Fruit fly (Drosophila melanogaster) whole organism, embryonic: ENCODE data around the gene AnxB9.

ENCODE experiments used
- Aef1 ChIP-seq: fragments of 200-800 bp; sonication (Bioruptor generic); IDR thresholded peaks from 3 replicates; pipeline ENCODE4 v1.3.6; 2022; ENCODE audit warnings: missing biosample characterization, missing genetic modification characterization
- Atf3 ChIP-seq: fragments of 200-800 bp; sonication (Bioruptor generic); optimal IDR thresholded peaks from 3 replicates; lab custom pipeline; 2016; ENCODE audit warnings: missing biosample characterization, missing genetic modification characterization
- Atf6 ChIP-seq: fragments of 200-800 bp; sonication (Bioruptor generic); IDR thresholded peaks from 2 replicates; pipeline ENCODE4 v1.3.6; 2022; ENCODE audit warnings: missing biosample characterization, missing genetic modification characterization
- B-H1 ChIP-seq: fragments of 200-800 bp; sonication (Bioruptor generic); IDR thresholded peaks from 3 replicates; pipeline ENCODE4 v1.3.6; 2022; ENCODE audit warnings: missing biosample characterization, missing genetic modification characterization
- CG11247 ChIP-seq: fragments of 200-800 bp; sonication (Bioruptor generic); IDR thresholded peaks from 2 replicates; pipeline ENCODE4 v1.3.6; 2022; ENCODE audit warnings: missing biosample characterization, missing genetic modification characterization
- CG12155 ChIP-seq: fragments of 200-800 bp; sonication (Bioruptor generic); optimal IDR thresholded peaks from 3 replicates; lab custom pipeline; 2016; ENCODE audit warnings: missing biosample characterization, missing genetic modification characterization
- CG13287 ChIP-seq: fragments of 200-800 bp; sonication (Bioruptor generic); IDR thresholded peaks from 2 replicates; pipeline ENCODE4 v1.3.6; 2022; ENCODE audit warnings: missing biosample characterization, missing genetic modification characterization; ENCODE audit not compliant: partially characterized antibody
- CG14860 ChIP-seq: fragments of 200-800 bp; sonication (Bioruptor generic); IDR thresholded peaks from 3 replicates; pipeline ENCODE4 v1.3.6; 2022; ENCODE audit warnings: missing biosample characterization, missing genetic modification characterization; ENCODE audit not compliant: partially characterized antibody
- CG1603 ChIP-seq: fragments of 200-800 bp; sonication (Bioruptor generic); optimal IDR thresholded peaks from 2 replicates; lab custom pipeline; 2019; ENCODE audit warnings: missing biosample characterization, mild to moderate bottlenecking, missing genetic modification characterization, moderate library complexity
- CG1647 ChIP-seq: fragments of 200-800 bp; sonication (Bioruptor generic); optimal IDR thresholded peaks from 3 replicates; lab custom pipeline; 2016; ENCODE audit warnings: missing biosample characterization, missing genetic modification characterization
- CG2199 ChIP-seq: fragments of 200-800 bp; sonication (Bioruptor generic); IDR thresholded peaks from 3 replicates; pipeline ENCODE4 v1.3.6; 2022; ENCODE audit warnings: missing biosample characterization, missing genetic modification characterization
- CG30403 ChIP-seq: fragments of 200-800 bp; sonication (Bioruptor generic); optimal IDR thresholded peaks from 3 replicates; lab custom pipeline; 2016; ENCODE audit warnings: missing biosample characterization, missing genetic modification characterization
- CG31441 ChIP-seq: fragments of 200-800 bp; sonication (Bioruptor generic); IDR thresholded peaks from 2 replicates; pipeline ENCODE4 v1.3.6; 2022; ENCODE audit warnings: missing biosample characterization, missing genetic modification characterization
- CG34224 ChIP-seq: fragments of 200-800 bp; sonication (Bioruptor generic); IDR thresholded peaks from 3 replicates; pipeline ENCODE4 v1.3.6; 2022; ENCODE audit warnings: missing biosample characterization, missing genetic modification characterization; ENCODE audit not compliant: partially characterized antibody
- CG4424 ChIP-seq: fragments of 200-800 bp; sonication (Bioruptor generic); optimal IDR thresholded peaks from 3 replicates; lab custom pipeline; 2016; ENCODE audit warnings: missing biosample characterization, missing genetic modification characterization
- CG4854 ChIP-seq: fragments of 200-800 bp; sonication (Bioruptor generic); optimal IDR thresholded peaks from 2 replicates; lab custom pipeline; 2016; ENCODE audit warnings: missing biosample characterization, missing genetic modification characterization, inconsistent platforms
- CG8290 ChIP-seq, 3 experiments: fragments of 200-800 bp; sonication (Bioruptor generic); optimal IDR thresholded peaks; 2 replicates each; lab custom pipeline; 2016 to 2019; ENCODE audit warnings: missing biosample characterization in 3 of 3, missing genetic modification characterization in 3 of 3, mild to moderate bottlenecking in 2 of 3, moderate library complexity in 1 of 3
- CG8388 ChIP-seq: fragments of 200-800 bp; sonication (Bioruptor generic); optimal IDR thresholded peaks from 2 replicates; lab custom pipeline; 2019; ENCODE audit warnings: missing biosample characterization, mild to moderate bottlenecking, missing genetic modification characterization, moderate library complexity
- CG8924 ChIP-seq: fragments of 200-800 bp; optimal IDR thresholded peaks from 3 replicates; lab custom pipeline; 2019; ENCODE audit warnings: missing biosample characterization, mild to moderate bottlenecking, missing genetic modification characterization, moderate library complexity
- CG9727 ChIP-seq: fragments of 200-800 bp; sonication (Bioruptor generic); optimal IDR thresholded peaks from 3 replicates; lab custom pipeline; 2017; ENCODE audit warnings: missing biosample characterization, mild to moderate bottlenecking, missing genetic modification characterization
- CoRest ChIP-seq: fragments of 200-800 bp; sonication (Bioruptor generic); optimal IDR thresholded peaks from 3 replicates; lab custom pipeline; 2018; ENCODE audit warnings: missing biosample characterization, mild to moderate bottlenecking, missing genetic modification characterization, moderate library complexity
- Dek ChIP-seq: fragments of 200-800 bp; sonication (Bioruptor generic); optimal IDR thresholded peaks from 3 replicates; lab custom pipeline; 2019; ENCODE audit warnings: missing biosample characterization, mild to moderate bottlenecking, missing genetic modification characterization, moderate library complexity
- Dll ChIP-seq: fragments of 200-800 bp; sonication (Bioruptor generic); IDR thresholded peaks from 4 replicates; pipeline ENCODE4 v1.3.6; 2022; ENCODE audit warnings: missing biosample characterization, missing genetic modification characterization; ENCODE audit not compliant: partially characterized antibody
- Dp ChIP-seq: fragments of 200-800 bp; sonication (Bioruptor generic); optimal IDR thresholded peaks from 2 replicates; lab custom pipeline; 2018; ENCODE audit warnings: missing biosample characterization, mild to moderate bottlenecking, missing genetic modification characterization, moderate library complexity
- Dref ChIP-seq: fragments of 200-800 bp; sonication (Bioruptor generic); IDR thresholded peaks from 2 replicates; pipeline ENCODE4 v1.3.6; 2022; ENCODE audit warnings: missing biosample characterization, missing genetic modification characterization
- E2f1 ChIP-seq: fragments of 200-800 bp; sonication (Bioruptor generic); IDR thresholded peaks from 2 replicates; pipeline ENCODE4 v1.3.6; 2022; ENCODE audit warnings: missing biosample characterization, missing genetic modification characterization
- E2f2 ChIP-seq: fragments of 200-800 bp; sonication (Bioruptor generic); IDR thresholded peaks from 2 replicates; pipeline ENCODE4 v1.3.6; 2022; ENCODE audit warnings: missing biosample characterization, missing genetic modification characterization
- Ets65A ChIP-seq: fragments of 200-800 bp; sonication (Bioruptor generic); peaks from one replicate; lab custom pipeline; 2016; ENCODE audit warnings: missing biosample characterization, missing genetic modification characterization
- Fer3 ChIP-seq: fragments of 200-800 bp; sonication (Bioruptor generic); optimal IDR thresholded peaks from 2 replicates; lab custom pipeline; 2018; ENCODE audit warnings: missing biosample characterization, mild to moderate bottlenecking, missing genetic modification characterization, moderate library complexity
- HLH3B ChIP-seq: fragments of 200-800 bp; sonication (Bioruptor generic); IDR thresholded peaks from 2 replicates; pipeline ENCODE4 v1.3.6; 2022; ENCODE audit warnings: missing biosample characterization, missing genetic modification characterization
- HLH54F ChIP-seq: fragments of 200-800 bp; sonication (Bioruptor generic); optimal IDR thresholded peaks from 3 replicates; lab custom pipeline; 2016; ENCODE audit warnings: missing biosample characterization, missing genetic modification characterization
- MBD-R2 ChIP-seq: fragments of 200-800 bp; sonication (Bioruptor generic); IDR thresholded peaks from 2 replicates; pipeline ENCODE4 v1.3.6; 2022; ENCODE audit warnings: missing biosample characterization, missing genetic modification characterization
- Ssrp ChIP-seq: fragments of 200-800 bp; sonication (Bioruptor generic); optimal IDR thresholded peaks from 2 replicates; lab custom pipeline; 2018; ENCODE audit warnings: missing biosample characterization, mild to moderate bottlenecking, missing genetic modification characterization, moderate library complexity
- ac ChIP-seq: fragments of 200-800 bp; sonication (Bioruptor generic); optimal IDR thresholded peaks from 3 replicates; lab custom pipeline; 2017; ENCODE audit warnings: missing biosample characterization, mild to moderate bottlenecking, missing genetic modification characterization
- chn ChIP-seq: fragments of 200-800 bp; sonication (Bioruptor generic); optimal IDR thresholded peaks from 2 replicates; lab custom pipeline; 2016; ENCODE audit warnings: missing biosample characterization, missing genetic modification characterization
- crp ChIP-seq, 2 experiments: fragments of 200-800 bp; sonication (Bioruptor generic); optimal IDR thresholded peaks; 2 replicates in 1 of 2; 3 replicates in 1 of 2; lab custom pipeline; 2017; ENCODE audit warnings: missing biosample characterization in 2 of 2, missing genetic modification characterization in 2 of 2, mild to moderate bottlenecking in 1 of 2, moderate library complexity in 1 of 2
- danr ChIP-seq: fragments of 200-800 bp; sonication (Bioruptor generic); IDR thresholded peaks from 2 replicates; pipeline ENCODE4 v1.3.6; 2022; ENCODE audit warnings: missing biosample characterization, missing genetic modification characterization
- esg ChIP-seq: fragments of 200-800 bp; sonication (Bioruptor generic); conservative IDR thresholded peaks from 2 replicates; pipeline ENCODE4 v1.3.6; 2022; ENCODE audit warnings: missing biosample characterization, missing genetic modification characterization
- ewg ChIP-seq: fragments of 200-800 bp; sonication (Bioruptor generic); optimal IDR thresholded peaks from 3 replicates; lab custom pipeline; 2017; ENCODE audit warnings: mild to moderate bottlenecking, missing biosample characterization, missing genetic modification reagents, missing genetic modification characterization
- lola ChIP-seq, 3 experiments: fragments of >200 bp in 2 of 3; fragments of 200-800 bp in 1 of 3; sonication (Bioruptor generic) in 1 of 3; optimal IDR thresholded peaks; 2 replicates each; lab custom pipeline; 2017 to 2019; ENCODE audit warnings: missing biosample characterization in 3 of 3, missing genetic modification characterization in 3 of 3, mild to moderate bottlenecking in 1 of 3, moderate library complexity in 1 of 3
- mam ChIP-seq: fragments of 200-800 bp; sonication (Bioruptor generic); optimal IDR thresholded peaks from 3 replicates; lab custom pipeline; 2016; ENCODE audit warnings: missing biosample characterization, missing genetic modification characterization
- row ChIP-seq: fragments of 200-800 bp; sonication (Bioruptor generic); IDR thresholded peaks from 3 replicates; pipeline ENCODE4 v1.3.6; 2022; ENCODE audit warnings: missing biosample characterization, missing genetic modification characterization
- shn ChIP-seq: fragments of 200-800 bp; sonication (Bioruptor generic); optimal IDR thresholded peaks from 3 replicates; lab custom pipeline; 2016; ENCODE audit warnings: missing biosample characterization, missing genetic modification characterization
- slp2 ChIP-seq: fragments of 200-800 bp; sonication (Bioruptor generic); optimal IDR thresholded peaks from 2 replicates; lab custom pipeline; 2016; ENCODE audit warnings: missing biosample characterization, missing genetic modification characterization
- so ChIP-seq: fragments of 200-800 bp; sonication (Bioruptor generic); IDR thresholded peaks from 3 replicates; pipeline ENCODE4 v1.3.6; 2022; ENCODE audit warnings: missing biosample characterization, missing genetic modification characterization
- ssp ChIP-seq: fragments of 200-800 bp; sonication (Bioruptor generic); IDR thresholded peaks from 2 replicates; pipeline ENCODE4 v1.3.6; 2022; ENCODE audit warnings: missing biosample characterization, missing genetic modification characterization
- stc ChIP-seq: fragments of 200-800 bp; sonication (Bioruptor generic); IDR thresholded peaks from 2 replicates; pipeline ENCODE4 v1.3.6; 2022; ENCODE audit warnings: missing biosample characterization, missing genetic modification characterization
- yki ChIP-seq: fragments of >200 bp; optimal IDR thresholded peaks from 3 replicates; lab custom pipeline; 2018

The AnxB9 gene

dm6 chr3R:21101453-21102214 lies 36.6 kb downstream of the AnxB9 start, which contains the start of the genes CG7044 and Tbc1d22 (continued):
- TF ChIP-seq Dll: peak; percentile 50; the same call in 1 of the 4 replicates
- TF ChIP-seq esg (GFP tag; lab: Robert Waterston, UW): no peak
- peak; percentile 83 for TF ChIP-seq CG30403 (GFP tag; lab: Kevin White, UChicago)
- TF ChIP-seq CG13287: 0 out of 2 replicates have a peak, but pooled peaks have one; percentile 7
- TF ChIP-seq B-H1 (GFP tag; lab: Robert Waterston, UW): no peak
- no peak for TF ChIP-seq so
- peak; percentile 48 for TF ChIP-seq mam
- no peak for TF ChIP-seq CG1603 (tag; lab: Kevin White, UChicago)
- TF ChIP-seq Ets65A: peak; percentile 60
- TF ChIP-seq CG8924: peak; percentile 53
- no peak for TF ChIP-seq Atf6 (GFP tag; lab: Robert Waterston, UW)
- TF ChIP-seq HLH54F (GFP tag; lab: Kevin White, UChicago): peak; percentile 64
- TF ChIP-seq ac (GFP tag; lab: Kevin White, UChicago): no peak
- 0 out of 3 replicates have a peak, but pooled peaks have one; percentile 23 for TF ChIP-seq Aef1
- no peak for TF ChIP-seq CG1647
- TF ChIP-seq E2f1 (GFP tag; lab: Robert Waterston, UW): peak; percentile 30; the same call in 1 of the 2 replicates
- peak; percentile 27; the same call in 1 of the 2 replicates for TF ChIP-seq E2f2
- TF ChIP-seq Dref: no peak; the same call in 1 of the 2 replicates
- TF ChIP-seq CG8290 (GFP tag; optimal IDR thresholded peaks at IDR 0.05; lab: Kevin White, UChicago): peak; percentile 52
- TF ChIP-seq CG8290 (tag; optimal IDR thresholded peaks at IDR 0.05; lab: Kevin White, UChicago): peak in 1 of 2 experiments; percentile 47
- peak; percentile 47; the same call in 1 of the 3 replicates for TF ChIP-seq CG14860 (GFP tag; lab: Robert Waterston, UW)
- peak; percentile 46 for TF ChIP-seq slp2 (GFP tag; lab: Kevin White, UChicago)
- peak; percentile 26 for TF ChIP-seq Fer3 (tag; lab: Kevin White, UChicago)
- 0 out of 3 replicates have a peak, but pooled peaks have one; percentile 34 for TF ChIP-seq CG2199
- TF ChIP-seq yki (lab: Kevin White, UChicago): no peak
- TF ChIP-seq CG9727: peak; percentile 64
- no peak for TF ChIP-seq CG4854
- peak; percentile 54 for TF ChIP-seq Ssrp
- TF ChIP-seq MBD-R2: peak; percentile 63
- TF ChIP-seq CG31441 (GFP tag; lab: Robert Waterston, UW): peak; percentile 78
- TF ChIP-seq shn (GFP tag; lab: Kevin White, UChicago): peak; percentile 55
- peak; percentile 60 for TF ChIP-seq Dek
- TF ChIP-seq CG12155 (GFP tag; lab: Kevin White, UChicago): peak; percentile 62
- TF ChIP-seq lola (GFP tag; optimal IDR thresholded peaks at IDR 0.05; lab: Kevin White, UChicago): peak in 1 of 3 experiments; percentile 72
- no peak for TF ChIP-seq danr (GFP tag; lab: Robert Waterston, UW)
- no peak for TF ChIP-seq CG11247 (GFP tag; lab: Robert Waterston, UW)
- peak in 1 of 2 experiments; percentile 19 for TF ChIP-seq crp (GFP tag; optimal IDR thresholded peaks at IDR 0.05; lab: Kevin White, UChicago)
- TF ChIP-seq ssp (GFP tag; lab: Robert Waterston, UW): 0 out of 2 replicates have a peak, but pooled peaks have one; percentile 16
- no peak for TF ChIP-seq CG34224 (GFP tag; lab: Robert Waterston, UW)
- TF ChIP-seq HLH3B (GFP tag; lab: Robert Waterston, UW): no peak; the same call in 1 of the 2 replicates
- TF ChIP-seq CG8388: peak; percentile 10
- peak; percentile 15 for TF ChIP-seq ewg (GFP tag; lab: Kevin White, UChicago)
- no peak for TF ChIP-seq Atf3
- TF ChIP-seq chn (GFP tag; lab: Kevin White, UChicago): peak; percentile 55
- peak; percentile 82 for TF ChIP-seq CoRest (tag; lab: Kevin White, UChicago)
- peak; percentile 91 for TF ChIP-seq row (GFP tag; lab: Robert Waterston, UW)
- TF ChIP-seq stc: no peak
- TF ChIP-seq Dp (GFP tag; lab: Kevin White, UChicago): peak; percentile 16
- TF ChIP-seq CG4424 (GFP tag; lab: Kevin White, UChicago): peak; percentile 59
